Fruit fly (Drosophila melanogaster): ENCODE measurements around the gene CG17544.
A peak's percentile ranks its signal among the peaks of the same experiment; 100 is the strongest.

CG17544 gene

dm6 chr2L:19373809-19374208 is 24.5 kb downstream of the CG17544 start (continued):
- no peak for TF ChIP-seq psq (GFP tag; optimal IDR thresholded peaks at IDR 0.05)
- TF ChIP-seq Dll (GFP tag; IDR thresholded peaks at IDR 0.05; ENCODE audit: partially characterized antibody) = no peak
- no peak for TF ChIP-seq lmd (GFP tag; IDR thresholded peaks at IDR 0.05)
- no peak for TF ChIP-seq disco-r (GFP tag; optimal IDR thresholded peaks at IDR 0.05)
- no peak for TF ChIP-seq bigmax (GFP tag; optimal IDR thresholded peaks at IDR 0.05)
- no peak for TF ChIP-seq CG6175 (GFP tag; IDR thresholded peaks at IDR 0.05)
- no peak for TF ChIP-seq dimm (GFP tag; IDR thresholded peaks at IDR 0.05)
- no peak for TF ChIP-seq CG30020 (tag; optimal IDR thresholded peaks at IDR 0.05)
- no peak for TF ChIP-seq CG10543 (GFP tag; optimal IDR thresholded peaks at IDR 0.05)
- TF ChIP-seq Opbp (GFP tag; IDR thresholded peaks at IDR 0.05; ENCODE audit: partially characterized antibody) = no peak
- peak; percentile 52 for TF ChIP-seq CoRest (tag; optimal IDR thresholded peaks at IDR 0.05)
- TF ChIP-seq Abd-B (GFP tag; optimal IDR thresholded peaks at IDR 0.05) = peak; percentile 17
- no peak for TF ChIP-seq ci (GFP tag; IDR thresholded peaks at IDR 0.05)
- TF ChIP-seq Bgb (GFP tag; IDR thresholded peaks at IDR 0.05; ENCODE audit: partially characterized antibody) = no peak
- no peak for TF ChIP-seq CG4820 (GFP tag; optimal IDR thresholded peaks at IDR 0.05)
- TF ChIP-seq CG4360 (GFP tag; IDR thresholded peaks at IDR 0.05) = no peak
- TF ChIP-seq Nf-YB (GFP tag; optimal IDR thresholded peaks at IDR 0.05) = no peak
- TF ChIP-seq CG9876 (GFP tag; optimal IDR thresholded peaks at IDR 0.05) = no peak
- no peak for TF ChIP-seq CG10654 (GFP tag; optimal IDR thresholded peaks at IDR 0.05)
- no peak for TF ChIP-seq Max (GFP tag; optimal IDR thresholded peaks at IDR 0.05)
- no peak for TF ChIP-seq CG10462 (GFP tag; optimal IDR thresholded peaks at IDR 0.05)
- TF ChIP-seq al (GFP tag; IDR thresholded peaks at IDR 0.05) = no peak
- peak; percentile 72 for TF ChIP-seq gem (tag; optimal IDR thresholded peaks at IDR 0.05)
- TF ChIP-seq amos (GFP tag; IDR thresholded peaks at IDR 0.05; ENCODE audit: partially characterized antibody) = no peak
- TF ChIP-seq CG15011 (GFP tag; optimal IDR thresholded peaks at IDR 0.05) = no peak
- TF ChIP-seq Lim3 (GFP tag; IDR thresholded peaks at IDR 0.05) = no peak
- no peak for TF ChIP-seq gt (GFP tag; IDR thresholded peaks at IDR 0.05)
- TF ChIP-seq CG11247 (GFP tag; IDR thresholded peaks at IDR 0.05) = no peak
- no peak for TF ChIP-seq Hmx (GFP tag; optimal IDR thresholded peaks at IDR 0.05)
- TF ChIP-seq CG11560 (tag; IDR thresholded peaks at IDR 0.05) = no peak
- TF ChIP-seq shn (GFP tag; optimal IDR thresholded peaks at IDR 0.05) = no peak
- no peak for TF ChIP-seq Fer1 (GFP tag; optimal IDR thresholded peaks at IDR 0.05)
- TF ChIP-seq Dbx (GFP tag; IDR thresholded peaks at IDR 0.05) = no peak
- TF ChIP-seq aop (GFP tag; IDR thresholded peaks at IDR 0.05) = no peak
- no peak for TF ChIP-seq CG15514 (GFP tag; optimal IDR thresholded peaks at IDR 0.05)
- TF ChIP-seq lab (GFP tag; optimal IDR thresholded peaks at IDR 0.05) = peak; percentile 42
- TF ChIP-seq CG11695 (GFP tag; IDR thresholded peaks at IDR 0.05) = no peak
- no peak for TF ChIP-seq ems (GFP tag; optimal IDR thresholded peaks at IDR 0.05)
- TF ChIP-seq Ets97D (GFP tag; optimal IDR thresholded peaks at IDR 0.05) = no peak
- no peak for TF ChIP-seq inv (GFP tag; IDR thresholded peaks at IDR 0.05; ENCODE audit: partially characterized antibody)
- TF ChIP-seq CG8944 (GFP tag; optimal IDR thresholded peaks at IDR 0.05) = no peak
- no peak for TF ChIP-seq CG2120 (GFP tag; optimal IDR thresholded peaks at IDR 0.05)
- TF ChIP-seq nau (GFP tag; optimal IDR thresholded peaks at IDR 0.05) = no peak
- no peak for TF ChIP-seq cato (GFP tag; optimal IDR thresholded peaks at IDR 0.05; ENCODE audit: borderline replicate concordance)
- no peak for TF ChIP-seq Doc2 (GFP tag; IDR thresholded peaks at IDR 0.05)
- TF ChIP-seq CG10565 (GFP tag; optimal IDR thresholded peaks at IDR 0.05) = no peak
- TF ChIP-seq CG8290 (GFP tag; optimal IDR thresholded peaks at IDR 0.05) = no peak
- no peak for TF ChIP-seq CG8290 (tag; optimal IDR thresholded peaks at IDR 0.05)
- no peak for TF ChIP-seq Fer2 (tag; optimal IDR thresholded peaks at IDR 0.05)
- TF ChIP-seq zfh1 (GFP tag; IDR thresholded peaks at IDR 0.05) = no peak
- TF ChIP-seq Atf-2 (GFP tag; optimal IDR thresholded peaks at IDR 0.05) = no peak
- TF ChIP-seq gfzf (GFP tag; optimal IDR thresholded peaks at IDR 0.05) = no peak
- TF ChIP-seq dan (GFP tag; IDR thresholded peaks at IDR 0.05) = no peak
